Worm (Caenorhabditis elegans) whole organism, mixed stage, embryonic: ENCODE measurements around the gene rml-3.

ENCODE experiments used
- M03D4.4 ChIP-seq: sonication (generic microtip); optimal IDR thresholded peaks from 2 replicates; lab custom pipeline; 2017; ENCODE audit warnings: mild to moderate bottlenecking, missing genetic modification characterization, missing compliant biosample characterization
- bed-3 ChIP-seq: fragments of 200-800 bp; sonication (Bioruptor generic); optimal IDR thresholded peaks from 3 replicates; lab custom pipeline; 2018; ENCODE audit warnings: mild to moderate bottlenecking, missing genetic modification characterization, moderate library complexity, missing compliant biosample characterization
- blmp-1 ChIP-seq: fragments of 150-350 bp; optimal IDR thresholded peaks from 2 replicates; lab custom pipeline; 2014; ENCODE audit warnings: missing biosample characterization, missing genetic modification characterization
- ceh-39 ChIP-seq: fragments of 150-350 bp; optimal IDR thresholded peaks from 2 replicates; lab custom pipeline; 2014; ENCODE audit warnings: missing biosample characterization, missing genetic modification characterization
- ceh-43 ChIP-seq: fragments of 200-800 bp; sonication (Bioruptor generic); optimal IDR thresholded peaks from 2 replicates; lab custom pipeline; 2018; ENCODE audit warnings: mild to moderate bottlenecking, missing genetic modification characterization, moderate library complexity, missing compliant biosample characterization
- ceh-83 ChIP-seq: fragments of 200-800 bp; sonication (Bioruptor generic); optimal IDR thresholded peaks from 2 replicates; lab custom pipeline; 2018; ENCODE audit warnings: mild to moderate bottlenecking, missing genetic modification characterization, missing compliant biosample characterization
- ces-1 ChIP-seq: fragments of 150-350 bp; optimal IDR thresholded peaks from 2 replicates; lab custom pipeline; 2014; ENCODE audit warnings: missing biosample characterization, missing genetic modification reagents, missing genetic modification characterization
- cnd-1 ChIP-seq: fragments of 200-800 bp; sonication (Bioruptor generic); optimal IDR thresholded peaks from 2 replicates; lab custom pipeline; 2018; ENCODE audit warnings: mild to moderate bottlenecking, missing genetic modification characterization, missing compliant biosample characterization
- drap-1 ChIP-seq: fragments of 200-800 bp; sonication (Bioruptor generic); optimal IDR thresholded peaks from 3 replicates; lab custom pipeline; 2018; ENCODE audit warnings: mild to moderate bottlenecking, missing genetic modification characterization, missing compliant biosample characterization
- elt-1 ChIP-seq: sonication (generic microtip); optimal IDR thresholded peaks from 2 replicates; lab custom pipeline; 2017; ENCODE audit warnings: missing genetic modification characterization, mild to moderate bottlenecking, missing compliant biosample characterization, antibody characterized with exemption, moderate library complexity, borderline replicate concordance; ENCODE audit not compliant: insufficient read depth
- elt-3 ChIP-seq: fragments of 150-350 bp; optimal IDR thresholded peaks from 2 replicates; lab custom pipeline; 2014; ENCODE audit warnings: missing biosample characterization, missing genetic modification characterization
- flh-1 ChIP-seq: fragments of 200-800 bp; sonication (Bioruptor generic); optimal IDR thresholded peaks from 2 replicates; lab custom pipeline; 2018; ENCODE audit warnings: mild to moderate bottlenecking, missing genetic modification characterization, moderate library complexity, missing compliant biosample characterization
- ham-2 ChIP-seq: fragments of 200-800 bp; sonication (Bioruptor generic); optimal IDR thresholded peaks from 2 replicates; lab custom pipeline; 2018; ENCODE audit warnings: mild to moderate bottlenecking, missing genetic modification characterization, missing compliant biosample characterization
- hlh-1 ChIP-seq: fragments of 150-350 bp; optimal IDR thresholded peaks from 2 replicates; lab custom pipeline; 2014; ENCODE audit warnings: missing biosample characterization, missing genetic modification reagents, missing genetic modification characterization
- lin-13 ChIP-seq: fragments of 150-350 bp; optimal IDR thresholded peaks from 2 replicates; lab custom pipeline; 2014; ENCODE audit warnings: missing biosample characterization, missing genetic modification characterization
- lin-32 ChIP-seq: fragments of 200-800 bp; sonication (Bioruptor generic); optimal IDR thresholded peaks from 2 replicates; lab custom pipeline; 2018; ENCODE audit warnings: mild to moderate bottlenecking, missing genetic modification characterization, missing compliant biosample characterization
- lsy-2 ChIP-seq: fragments of 150-350 bp; optimal IDR thresholded peaks from 2 replicates; lab custom pipeline; 2014; ENCODE audit warnings: missing biosample characterization, missing genetic modification characterization
- mab-5 ChIP-seq: fragments of 150-350 bp; optimal IDR thresholded peaks from 2 replicates; lab custom pipeline; 2014; ENCODE audit warnings: missing biosample characterization, missing genetic modification characterization
- mep-1 ChIP-seq: fragments of 150-350 bp; optimal IDR thresholded peaks from 2 replicates; lab custom pipeline; 2017; ENCODE audit warnings: missing biosample characterization, missing genetic modification reagents, missing genetic modification characterization, inconsistent platforms
- mls-2 ChIP-seq: sonication (generic microtip); optimal IDR thresholded peaks from 2 replicates; lab custom pipeline; 2016; ENCODE audit warnings: mild to moderate bottlenecking, missing genetic modification characterization, moderate library complexity, missing compliant biosample characterization
- nhr-12 ChIP-seq: fragments of 150-350 bp; optimal IDR thresholded peaks from 2 replicates; lab custom pipeline; 2014; ENCODE audit warnings: missing biosample characterization, missing genetic modification characterization
- nhr-2 ChIP-seq: fragments of 150-350 bp; optimal IDR thresholded peaks from 2 replicates; lab custom pipeline; 2014; ENCODE audit warnings: missing biosample characterization, missing genetic modification characterization
- nhr-237 ChIP-seq: fragments of 150-350 bp; optimal IDR thresholded peaks from 2 replicates; lab custom pipeline; 2014; ENCODE audit warnings: missing biosample characterization, missing genetic modification characterization
- nhr-28 ChIP-seq: fragments of 150-350 bp; optimal IDR thresholded peaks from 2 replicates; lab custom pipeline; 2014; ENCODE audit warnings: missing biosample characterization, missing genetic modification characterization
- nhr-76 ChIP-seq: sonication (generic microtip); optimal IDR thresholded peaks from 2 replicates; lab custom pipeline; 2017; ENCODE audit warnings: missing biosample characterization, missing genetic modification characterization
- pha-4 ChIP-seq: fragments of 150-350 bp; optimal IDR thresholded peaks from 2 replicates; lab custom pipeline; 2018; ENCODE audit warnings: missing biosample characterization, missing genetic modification reagents, missing genetic modification characterization
- sem-2 ChIP-seq: fragments of 200-800 bp; sonication (Bioruptor generic); optimal IDR thresholded peaks from 2 replicates; lab custom pipeline; 2018; ENCODE audit warnings: mild to moderate bottlenecking, missing genetic modification characterization, missing compliant biosample characterization
- snpc-4 ChIP-seq: fragments of 150-350 bp; optimal IDR thresholded peaks from 2 replicates; lab custom pipeline; 2014; ENCODE audit warnings: missing biosample characterization, missing genetic modification characterization
- sptf-1 ChIP-seq: sonication (generic microtip); optimal IDR thresholded peaks from 2 replicates; lab custom pipeline; 2017; ENCODE audit warnings: mild to moderate bottlenecking, missing genetic modification characterization, moderate library complexity, missing compliant biosample characterization
- tbx-8 ChIP-seq: fragments of 200-800 bp; sonication (Bioruptor generic); optimal IDR thresholded peaks from 2 replicates; lab custom pipeline; 2018; ENCODE audit warnings: mild to moderate bottlenecking, missing genetic modification characterization, moderate library complexity, missing compliant biosample characterization
- unc-120 ChIP-seq: sonication (generic microtip); optimal IDR thresholded peaks from 2 replicates; lab custom pipeline; 2017; ENCODE audit warnings: missing genetic modification characterization, missing compliant biosample characterization; ENCODE audit not compliant: poor library complexity, severe bottlenecking
- unc-39 ChIP-seq: fragments of 150-350 bp; optimal IDR thresholded peaks from 2 replicates; lab custom pipeline; 2014; ENCODE audit warnings: missing biosample characterization, missing genetic modification characterization
- unc-62 ChIP-seq: fragments of 150-350 bp; optimal IDR thresholded peaks from 2 replicates; lab custom pipeline; 2014; ENCODE audit warnings: missing biosample characterization, missing genetic modification reagents, missing genetic modification characterization
- zip-8 ChIP-seq: fragments of 150-350 bp; optimal IDR thresholded peaks from 2 replicates; lab custom pipeline; 2014; ENCODE audit warnings: missing biosample characterization, missing genetic modification characterization
- ztf-11 ChIP-seq: fragments of 150-350 bp; optimal IDR thresholded peaks from 2 replicates; lab custom pipeline; 2014; ENCODE audit warnings: missing biosample characterization, missing genetic modification characterization

rml-3 gene

ce11 chrX:6259081-6259480 is 20.2 kb upstream of the rml-3 start:
- no peak for TF ChIP-seq lsy-2 (tag; lab: Kevin White, UChicago)
- no peak for TF ChIP-seq mep-1 (tag; lab: Kevin White, UChicago)
- no peak for TF ChIP-seq M03D4.4 (tag; lab: Kevin White, UChicago)
- TF ChIP-seq sptf-1 = no peak
- no peak for TF ChIP-seq nhr-12 (tag; lab: Kevin White, UChicago)
- no peak for TF ChIP-seq lin-13 (tag; lab: Kevin White, UChicago)
- no peak for TF ChIP-seq ceh-83 (GFP tag; lab: Kevin White, UChicago)
- peak; percentile 87 for TF ChIP-seq nhr-2 (tag; lab: Kevin White, UChicago)
- TF ChIP-seq tbx-8 (GFP tag; lab: Kevin White, UChicago) = no peak
- TF ChIP-seq sem-2 (GFP tag; lab: Kevin White, UChicago) = no peak
- peak; percentile 55 for TF ChIP-seq hlh-1
- TF ChIP-seq drap-1 (GFP tag; lab: Kevin White, UChicago) = no peak
- TF ChIP-seq mls-2 (tag; lab: Kevin White, UChicago) = no peak
- TF ChIP-seq bed-3 (GFP tag; lab: Kevin White, UChicago) = no peak
- TF ChIP-seq unc-120 (tag; lab: Kevin White, UChicago) = no peak
- no peak for TF ChIP-seq mab-5 (tag; lab: Kevin White, UChicago)
- TF ChIP-seq ham-2 (GFP tag; lab: Kevin White, UChicago) = no peak
- TF ChIP-seq ceh-43 (GFP tag; lab: Kevin White, UChicago) = no peak
- peak; percentile 57 for TF ChIP-seq unc-62 (GFP tag; lab: Kevin White, UChicago)
- no peak for TF ChIP-seq flh-1 (GFP tag; lab: Kevin White, UChicago)
- TF ChIP-seq nhr-76 (tag; lab: Kevin White, UChicago) = no peak
- TF ChIP-seq unc-39 (tag; lab: Kevin White, UChicago) = no peak
- no peak for TF ChIP-seq blmp-1 (tag; lab: Kevin White, UChicago)
- TF ChIP-seq cnd-1 (tag; lab: Kevin White, UChicago) = peak; percentile 93
- peak; percentile 99 for TF ChIP-seq lin-32 (GFP tag; lab: Kevin White, UChicago)
- TF ChIP-seq elt-1 (tag; lab: Kevin White, UChicago) = no peak
- no peak for TF ChIP-seq nhr-237 (tag; lab: Kevin White, UChicago)
- TF ChIP-seq ceh-39 (tag; lab: Kevin White, UChicago) = peak; percentile 23
- TF ChIP-seq zip-8 (tag; lab: Kevin White, UChicago) = no peak
- TF ChIP-seq snpc-4 (tag; lab: Kevin White, UChicago) = no peak
- TF ChIP-seq elt-3 (tag; lab: Kevin White, UChicago) = no peak
- no peak for TF ChIP-seq ztf-11
- TF ChIP-seq pha-4 (tag; lab: Kevin White, UChicago) = no peak
- TF ChIP-seq nhr-28 (tag; lab: Kevin White, UChicago) = no peak
- TF ChIP-seq ces-1 (GFP tag; lab: Kevin White, UChicago) = no peak

ce11 chrX:6258409-6258808 is 19.5 kb upstream of the rml-3 start:
- TF ChIP-seq drap-1 (GFP tag; lab: Kevin White, UChicago) (no peak), sptf-1 (peak; percentile 12), lin-13 (tag; lab: Kevin White, UChicago) (no peak), ceh-39 (tag; lab: Kevin White, UChicago) (no peak), zip-8 (tag; lab: Kevin White, UChicago) (no peak), lin-32 (GFP tag; lab: Kevin White, UChicago) (peak; percentile 61), unc-39 (tag; lab: Kevin White, UChicago) (no peak), nhr-12 (tag; lab: Kevin White, UChicago) (no peak), unc-120 (tag; lab: Kevin White, UChicago) (no peak), M03D4.4 (tag; lab: Kevin White, UChicago) (no peak), mab-5 (tag; lab: Kevin White, UChicago) (no peak), nhr-76 (tag; lab: Kevin White, UChicago) (no peak), nhr-2 (tag; lab: Kevin White, UChicago) (peak; percentile 42), hlh-1 (no peak), sem-2 (GFP tag; lab: Kevin White, UChicago) (no peak), flh-1 (GFP tag; lab: Kevin White, UChicago) (no peak), mls-2 (tag; lab: Kevin White, UChicago) (no peak), nhr-28 (tag; lab: Kevin White, UChicago) (no peak), ceh-43 (GFP tag; lab: Kevin White, UChicago) (peak; percentile 62), mep-1 (tag; lab: Kevin White, UChicago) (no peak), pha-4 (tag; lab: Kevin White, UChicago) (no peak), elt-3 (tag; lab: Kevin White, UChicago) (no peak), ceh-83 (GFP tag; lab: Kevin White, UChicago) (no peak), snpc-4 (tag; lab: Kevin White, UChicago) (no peak), bed-3 (GFP tag; lab: Kevin White, UChicago) (no peak), ces-1 (GFP tag; lab: Kevin White, UChicago) (peak; percentile 53), nhr-237 (tag; lab: Kevin White, UChicago) (no peak), ham-2 (GFP tag; lab: Kevin White, UChicago) (no peak), blmp-1 (tag; lab: Kevin White, UChicago) (no peak), lsy-2 (tag; lab: Kevin White, UChicago) (no peak), tbx-8 (GFP tag; lab: Kevin White, UChicago) (no peak), unc-62 (GFP tag; lab: Kevin White, UChicago) (no peak), cnd-1 (tag; lab: Kevin White, UChicago) (peak; percentile 67), ztf-11 (no peak), elt-1 (tag; lab: Kevin White, UChicago) (no peak)
- TF ChIP-seq, all 35 proteins: peak for 6
